Worm (Caenorhabditis elegans) whole organism, L1 larva: ENCODE measurements around the gene ssq-1.
A peak's percentile ranks its signal among the peaks of the same experiment; 100 is the strongest.

Source experiments
- C04F5.9 ChIP-seq: sonication (generic microtip); optimal IDR thresholded peaks from 2 replicates; lab custom pipeline; 2016; ENCODE audit warnings: missing genetic modification characterization, missing compliant biosample characterization
- F16B12.6 ChIP-seq: fragments of 150-350 bp; optimal IDR thresholded peaks from 2 replicates; lab custom pipeline; 2014; ENCODE audit warnings: missing biosample characterization, missing genetic modification characterization
- Y116A8C.19 ChIP-seq: sonication (generic microtip); optimal IDR thresholded peaks from 2 replicates; lab custom pipeline; 2016; ENCODE audit warnings: missing compliant biosample characterization, missing genetic modification characterization, borderline replicate concordance
- blmp-1 ChIP-seq: fragments of 150-350 bp; optimal IDR thresholded peaks from 2 replicates; lab custom pipeline; 2014; ENCODE audit warnings: missing biosample characterization, missing genetic modification characterization
- ceh-63 ChIP-seq: fragments of 200-800 bp; sonication (Bioruptor generic); optimal IDR thresholded peaks from 2 replicates; lab custom pipeline; 2018; ENCODE audit warnings: mild to moderate bottlenecking, missing genetic modification characterization, missing compliant biosample characterization
- ceh-88 ChIP-seq: fragments of 200-800 bp; sonication (Bioruptor generic); IDR thresholded peaks from 2 replicates; pipeline ENCODE4 v1.3.6; 2022; ENCODE audit warnings: missing genetic modification characterization, missing compliant biosample characterization
- ceh-90 ChIP-seq: sonication (generic microtip); optimal IDR thresholded peaks from 2 replicates; lab custom pipeline; 2016; ENCODE audit warnings: missing genetic modification characterization, missing compliant biosample characterization
- dsc-1 ChIP-seq: sonication (generic microtip); optimal IDR thresholded peaks from 2 replicates; lab custom pipeline; 2016; ENCODE audit warnings: mild to moderate bottlenecking, missing genetic modification characterization, missing compliant biosample characterization
- efl-1 ChIP-seq, 4 experiments: fragments of 150-350 bp; optimal IDR thresholded peaks in 3 of 4; peaks in 1 of 4; 1 replicate in 1 of 4; 2 replicates in 3 of 4; lab custom pipeline; 2014; ENCODE audit warnings: missing biosample characterization in 2 of 4, missing genetic modification characterization in 2 of 4, missing genetic modification reagents in 2 of 4
- egl-13 ChIP-seq: sonication (generic microtip); optimal IDR thresholded peaks from 2 replicates; lab custom pipeline; 2016; ENCODE audit warnings: missing genotype, missing genetic modification reagents, missing genetic modification characterization, missing compliant biosample characterization
- egl-27 ChIP-seq, 2 experiments: fragments of 150-350 bp in 1 of 2; sonication (generic microtip); optimal IDR thresholded peaks; 3 replicates each; lab custom pipeline; 2017 to 2018; ENCODE audit warnings: missing biosample characterization in 2 of 2, missing genetic modification characterization in 2 of 2, missing genetic modification reagents in 2 of 2
- ets-5 ChIP-seq: fragments of 200-800 bp; sonication (Bioruptor generic); IDR thresholded peaks from 2 replicates; pipeline ENCODE4 v1.3.6; 2022; ENCODE audit warnings: missing genetic modification characterization, missing compliant biosample characterization
- fkh-4 ChIP-seq: sonication (generic microtip); optimal IDR thresholded peaks from 2 replicates; lab custom pipeline; 2016; ENCODE audit warnings: missing compliant biosample characterization, missing genetic modification characterization, borderline replicate concordance
- fkh-8 ChIP-seq: sonication (generic microtip); optimal IDR thresholded peaks from 2 replicates; lab custom pipeline; 2016; ENCODE audit warnings: mild to moderate bottlenecking, missing genetic modification characterization, missing compliant biosample characterization
- fos-1 ChIP-seq: fragments of 150-350 bp; optimal IDR thresholded peaks from 2 replicates; lab custom pipeline; 2014; ENCODE audit warnings: missing biosample characterization, missing genetic modification characterization
- hlh-17 ChIP-seq: fragments of 200-800 bp; sonication (Bioruptor generic); optimal IDR thresholded peaks from 2 replicates; lab custom pipeline; 2018; ENCODE audit warnings: missing genetic modification characterization, mild to moderate bottlenecking, missing compliant biosample characterization, moderate library complexity, borderline replicate concordance
- jun-1 ChIP-seq: fragments of 150-350 bp; optimal IDR thresholded peaks from 2 replicates; lab custom pipeline; 2014; ENCODE audit warnings: missing biosample characterization, missing genetic modification reagents, missing genetic modification characterization
- lin-13 ChIP-seq: fragments of 150-350 bp; optimal IDR thresholded peaks from 2 replicates; lab custom pipeline; 2014; ENCODE audit warnings: missing biosample characterization, missing genetic modification reagents, missing genetic modification characterization
- lin-14 ChIP-seq: fragments of 200-800 bp; sonication (Bioruptor generic); optimal IDR thresholded peaks from 2 replicates; lab custom pipeline; 2018; ENCODE audit warnings: mild to moderate bottlenecking, missing genetic modification characterization, moderate library complexity, missing compliant biosample characterization
- lin-15B ChIP-seq: fragments of 150-350 bp; sonication (generic microtip); optimal IDR thresholded peaks from 3 replicates; lab custom pipeline; 2014; ENCODE audit warnings: missing biosample characterization, missing genetic modification characterization
- lin-35 ChIP-seq, 2 experiments: fragments of 150-350 bp; optimal IDR thresholded peaks; 2 replicates each; lab custom pipeline; 2014; ENCODE audit warnings: missing biosample characterization in 2 of 2, missing genetic modification characterization in 2 of 2, missing genetic modification reagents in 2 of 2
- lin-39 ChIP-seq: fragments of 150-350 bp; optimal IDR thresholded peaks from 2 replicates; lab custom pipeline; 2014; ENCODE audit warnings: missing biosample characterization, missing genetic modification reagents, missing genetic modification characterization
- lir-3 ChIP-seq: sonication (generic microtip); optimal IDR thresholded peaks from 2 replicates; lab custom pipeline; 2016; ENCODE audit warnings: mild to moderate bottlenecking, missing genetic modification characterization, moderate library complexity, missing compliant biosample characterization; ENCODE audit not compliant: poor library complexity
- lsy-2 ChIP-seq, 2 experiments: fragments of 150-350 bp; optimal IDR thresholded peaks; 2 replicates each; lab custom pipeline; 2014; ENCODE audit warnings: missing biosample characterization in 2 of 2, missing genetic modification characterization in 2 of 2
- mab-9 ChIP-seq: fragments of 200-800 bp; sonication (Bioruptor generic); IDR thresholded peaks from 2 replicates; pipeline ENCODE4 v1.3.6; 2022; ENCODE audit warnings: missing genetic modification reagents, missing genetic modification characterization, missing compliant biosample characterization
- mdl-1 ChIP-seq, 2 experiments: fragments of 150-350 bp; optimal IDR thresholded peaks; 2 replicates each; lab custom pipeline; 2014 to 2017; ENCODE audit warnings: missing biosample characterization in 2 of 2, missing genetic modification characterization in 2 of 2, inconsistent platforms in 1 of 2
- mef-2 ChIP-seq: fragments of 150-350 bp; optimal IDR thresholded peaks from 2 replicates; lab custom pipeline; 2014; ENCODE audit warnings: missing biosample characterization, missing genetic modification characterization
- mep-1 ChIP-seq: fragments of 150-350 bp; optimal IDR thresholded peaks from 2 replicates; lab custom pipeline; 2014; ENCODE audit warnings: missing biosample characterization, missing genetic modification characterization
- nhr-11 ChIP-seq: fragments of 150-350 bp; optimal IDR thresholded peaks from 2 replicates; lab custom pipeline; 2014; ENCODE audit warnings: missing biosample characterization, missing genetic modification characterization
- nhr-20 ChIP-seq: sonication (generic microtip); optimal IDR thresholded peaks from 2 replicates; lab custom pipeline; 2016; ENCODE audit warnings: mild to moderate bottlenecking, missing genetic modification characterization, missing compliant biosample characterization
- nhr-28 ChIP-seq: fragments of 150-350 bp; optimal IDR thresholded peaks from 2 replicates; lab custom pipeline; 2014; ENCODE audit warnings: missing biosample characterization, missing genetic modification characterization
- nhr-47 ChIP-seq: sonication (generic microtip); optimal IDR thresholded peaks from 2 replicates; lab custom pipeline; 2016; ENCODE audit warnings: mild to moderate bottlenecking, missing genetic modification characterization, moderate library complexity, missing compliant biosample characterization
- nhr-71 ChIP-seq: sonication (generic microtip); optimal IDR thresholded peaks from 2 replicates; lab custom pipeline; 2016; ENCODE audit warnings: mild to moderate bottlenecking, missing genetic modification characterization, moderate library complexity, missing compliant biosample characterization
- nhr-85 ChIP-seq: sonication (generic microtip); peaks from one replicate; lab custom pipeline; 2016; ENCODE audit warnings: missing genetic modification characterization, inconsistent platforms, missing compliant biosample characterization
- pag-3 ChIP-seq: sonication (generic microtip); optimal IDR thresholded peaks from 2 replicates; lab custom pipeline; 2017; ENCODE audit warnings: missing genetic modification characterization, mild to moderate bottlenecking, missing compliant biosample characterization, antibody characterized with exemption, borderline replicate concordance; ENCODE audit not compliant: insufficient read depth
- skn-1 ChIP-seq: fragments of 150-350 bp; optimal IDR thresholded peaks from 2 replicates; lab custom pipeline; 2014; ENCODE audit warnings: missing biosample characterization, missing genetic modification characterization
- snu-23 ChIP-seq: sonication (generic microtip); optimal IDR thresholded peaks from 2 replicates; lab custom pipeline; 2016; ENCODE audit warnings: missing genetic modification characterization, missing compliant biosample characterization
- sptf-1 ChIP-seq: fragments of 150-350 bp; optimal IDR thresholded peaks from 2 replicates; lab custom pipeline; 2014; ENCODE audit warnings: missing biosample characterization, missing genetic modification characterization
- sup-37 ChIP-seq: fragments of 200-800 bp; sonication (Bioruptor generic); optimal IDR thresholded peaks from 2 replicates; lab custom pipeline; 2018; ENCODE audit warnings: mild to moderate bottlenecking, missing genetic modification characterization, missing compliant biosample characterization
- swsn-7 ChIP-seq: sonication (generic microtip); optimal IDR thresholded peaks from 2 replicates; lab custom pipeline; 2016; ENCODE audit warnings: missing genetic modification characterization, missing compliant biosample characterization
- unc-130 ChIP-seq: fragments of 150-350 bp; optimal IDR thresholded peaks from 2 replicates; lab custom pipeline; 2017; ENCODE audit warnings: missing biosample characterization, missing genetic modification characterization, inconsistent platforms
- unc-30 ChIP-seq: sonication (generic microtip); optimal IDR thresholded peaks from 2 replicates; lab custom pipeline; 2017; ENCODE audit warnings: missing biosample characterization, missing genetic modification characterization
- unc-62 ChIP-seq: fragments of 150-350 bp; optimal IDR thresholded peaks from 2 replicates; lab custom pipeline; 2014; ENCODE audit warnings: missing biosample characterization, missing genetic modification reagents, missing genetic modification characterization
- unc-86 ChIP-seq: sonication (generic microtip); optimal IDR thresholded peaks from 2 replicates; lab custom pipeline; 2016; ENCODE audit warnings: missing genetic modification characterization, missing compliant biosample characterization
- vab-15 ChIP-seq: sonication (generic microtip); optimal IDR thresholded peaks from 2 replicates; lab custom pipeline; 2017; ENCODE audit warnings: missing genotype, mild to moderate bottlenecking, missing genetic modification characterization, missing compliant biosample characterization
- zip-4 ChIP-seq: fragments of 200-800 bp; sonication (Bioruptor generic); optimal IDR thresholded peaks from 2 replicates; lab custom pipeline; 2018; ENCODE audit warnings: mild to moderate bottlenecking, missing genetic modification characterization, moderate library complexity, missing compliant biosample characterization

The ssq-1 gene

ce11 chrIV:9875646-9876045, 23.3 kb downstream of the ssq-1 start (continued):
- TF ChIP-seq jun-1 (tag; lab: Kevin White, UChicago), result no peak
- TF ChIP-seq mep-1 (tag; lab: Kevin White, UChicago), result peak; percentile 51
- TF ChIP-seq mab-9, result no peak
- TF ChIP-seq sptf-1 (tag; lab: Kevin White, UChicago), result no peak
- TF ChIP-seq lin-15B, result no peak
- TF ChIP-seq nhr-11 (tag; lab: Kevin White, UChicago), result no peak
- no peak for TF ChIP-seq egl-13 (tag; lab: Kevin White, UChicago)
- TF ChIP-seq unc-62 (GFP tag; lab: Kevin White, UChicago), result no peak
- no peak for TF ChIP-seq ceh-88 (GFP tag; lab: Robert Waterston, UW)
- no peak for TF ChIP-seq unc-86 (tag; lab: Kevin White, UChicago)
- no peak for TF ChIP-seq egl-27 (tag; optimal IDR thresholded peaks at IDR 0.05; lab: Kevin White, UChicago)
- peak; percentile 94 for TF ChIP-seq nhr-20 (tag; lab: Kevin White, UChicago)
- no peak for TF ChIP-seq lir-3 (tag; lab: Kevin White, UChicago)
- TF ChIP-seq hlh-17 (GFP tag; lab: Kevin White, UChicago), result no peak
- no peak for TF ChIP-seq F16B12.6 (tag; lab: Kevin White, UChicago)
- TF ChIP-seq nhr-28, result no peak
- TF ChIP-seq mdl-1 (tag; optimal IDR thresholded peaks at IDR 0.05; lab: Kevin White, UChicago), result peak in 1 of 2 experiments; percentile 65
- TF ChIP-seq dsc-1 (tag; lab: Kevin White, UChicago), result no peak
- no peak for TF ChIP-seq ets-5 (GFP tag; lab: Robert Waterston, UW)
- TF ChIP-seq zip-4 (GFP tag; lab: Kevin White, UChicago), result no peak
- no peak for TF ChIP-seq swsn-7 (tag; lab: Kevin White, UChicago)
- no peak for TF ChIP-seq skn-1 (tag; lab: Kevin White, UChicago)
- TF ChIP-seq Y116A8C.19 (tag; lab: Kevin White, UChicago), result no peak
- no peak for TF ChIP-seq efl-1 (optimal IDR thresholded peaks at IDR 0.05; lab: Kevin White, UChicago)
- peak in 1 of 2 experiments; percentile 33 for TF ChIP-seq efl-1 (GFP tag; optimal IDR thresholded peaks at IDR 0.05 in 1 of 2; lab: Kevin White, UChicago)
- TF ChIP-seq pag-3 (tag; lab: Kevin White, UChicago), result no peak
- TF ChIP-seq, all 84 proteins: peak for 18

ce11 chrIV:9878893-9879379, 26.6 kb downstream of the ssq-1 start, which contains the start of gene nhr-4:
TSS of gene nhr-4 (plus strand) at chrIV:9879329.
- TF ChIP-seq C04F5.9 (tag; lab: Kevin White, UChicago), result no peak
- TF ChIP-seq mef-2 (tag; lab: Kevin White, UChicago), result no peak
- peak; percentile 12 for TF ChIP-seq nhr-71 (tag; lab: Kevin White, UChicago)
- TF ChIP-seq lin-13 (GFP tag; lab: Kevin White, UChicago), result no peak
- no peak for TF ChIP-seq ceh-63
- no peak for TF ChIP-seq sup-37
- TF ChIP-seq fkh-4 (tag; lab: Kevin White, UChicago), result no peak
- TF ChIP-seq nhr-47, result peak; percentile 0
- peak; percentile 71 for TF ChIP-seq fkh-8 (tag; lab: Kevin White, UChicago)
- TF ChIP-seq egl-27 (tag; optimal IDR thresholded peaks at IDR 0.05; lab: Kevin White, UChicago), result no peak
- no peak for TF ChIP-seq lin-39 (tag; lab: Kevin White, UChicago)
- no peak for TF ChIP-seq ceh-90 (tag; lab: Kevin White, UChicago)
- no peak for TF ChIP-seq efl-1 (optimal IDR thresholded peaks at IDR 0.05; lab: Kevin White, UChicago)
- TF ChIP-seq efl-1 (GFP tag; optimal IDR thresholded peaks at IDR 0.05 in 1 of 2; lab: Kevin White, UChicago), result peak in 1 of 2 experiments; percentile 56
- TF ChIP-seq nhr-20 (tag; lab: Kevin White, UChicago), result no peak
- TF ChIP-seq dsc-1 (tag; lab: Kevin White, UChicago), result peak; percentile 27

ce11 chrIV:9884257-9884656, 31.9 kb downstream of the ssq-1 start, which contains the start of the genes prp-18 and mccc-1:
TSS of gene prp-18 (minus strand) at chrIV:9884383.
TSS of gene mccc-1 (plus strand) at chrIV:9884570.
- TF ChIP-seq hlh-17 (GFP tag; lab: Kevin White, UChicago) (no peak), vab-15 (tag; lab: Kevin White, UChicago) (no peak), mdl-1 (tag; optimal IDR thresholded peaks at IDR 0.05; lab: Kevin White, UChicago) (peak in 1 of 2 experiments; percentile 16), lin-35 (GFP tag; optimal IDR thresholded peaks at IDR 0.05; lab: Kevin White, UChicago) (peak; percentile 72 to 76), swsn-7 (tag; lab: Kevin White, UChicago) (peak; percentile 33), snu-23 (GFP tag; lab: Kevin White, UChicago) (peak; percentile 61), C04F5.9 (tag; lab: Kevin White, UChicago) (no peak), unc-130 (tag; lab: Kevin White, UChicago) (peak; percentile 9), dsc-1 (tag; lab: Kevin White, UChicago) (peak; percentile 48), nhr-85 (peak; percentile 33), jun-1 (tag; lab: Kevin White, UChicago) (no peak), mep-1 (tag; lab: Kevin White, UChicago) (peak; percentile 74), blmp-1 (peak; percentile 30), skn-1 (tag; lab: Kevin White, UChicago) (peak; percentile 28), lin-15B (peak; percentile 56), fos-1 (no peak), lin-14 (peak; percentile 74), efl-1 (optimal IDR thresholded peaks at IDR 0.05; lab: Kevin White, UChicago) (peak; percentile 67 to 70), efl-1 (GFP tag; optimal IDR thresholded peaks at IDR 0.05 in 1 of 2; lab: Kevin White, UChicago) (peak; percentile 64 to 91), lsy-2 (tag; optimal IDR thresholded peaks at IDR 0.05; lab: Kevin White, UChicago) (peak in 1 of 2 experiments; percentile 57), unc-30 (tag; lab: Kevin White, UChicago) (no peak)
